Fruit fly (Drosophila melanogaster) whole organism, adult: ENCODE measurements around the gene Acp26Ab.
A peak's percentile ranks its signal among the peaks of the same experiment; 100 is the strongest.

ENCODE experiments used
- CG11617 ChIP-seq: fragments of 200-800 bp; sonication (Bioruptor generic); optimal IDR thresholded peaks from 2 replicates; lab custom pipeline; 2017; ENCODE audit warnings: mild to moderate bottlenecking, missing biosample characterization, missing genetic modification reagents, missing genetic modification characterization
- CG12768 ChIP-seq: fragments of 200-800 bp; sonication (Bioruptor generic); optimal IDR thresholded peaks from 2 replicates; lab custom pipeline; 2017; ENCODE audit warnings: missing biosample characterization, missing genetic modification characterization, mild to moderate bottlenecking, moderate library complexity, missing genetic modification reagents
- CG14711 ChIP-seq: fragments of 200-800 bp; sonication (Bioruptor generic); optimal IDR thresholded peaks from 2 replicates; lab custom pipeline; 2018; ENCODE audit warnings: missing biosample characterization, mild to moderate bottlenecking, missing genetic modification characterization, moderate library complexity
- CG1620 ChIP-seq: fragments of 200-800 bp; sonication (Bioruptor generic); optimal IDR thresholded peaks from 2 replicates; lab custom pipeline; 2016; ENCODE audit warnings: missing biosample characterization, missing genetic modification characterization
- CG33017 ChIP-seq: fragments of 200-800 bp; sonication (Bioruptor generic); optimal IDR thresholded peaks from 2 replicates; lab custom pipeline; 2018; ENCODE audit warnings: missing biosample characterization, mild to moderate bottlenecking, missing genetic modification characterization, moderate library complexity
- CG5204 ChIP-seq: fragments of 200-800 bp; sonication (Bioruptor generic); optimal IDR thresholded peaks from 2 replicates; lab custom pipeline; 2016; ENCODE audit warnings: missing biosample characterization, missing genetic modification characterization
- CG7045 ChIP-seq: fragments of 200-800 bp; sonication (Bioruptor generic); optimal IDR thresholded peaks from 2 replicates; lab custom pipeline; 2017; ENCODE audit warnings: missing biosample characterization, mild to moderate bottlenecking, missing genetic modification characterization
- CG7101 ChIP-seq: fragments of 200-800 bp; sonication (Bioruptor generic); optimal IDR thresholded peaks from 2 replicates; lab custom pipeline; 2018; ENCODE audit warnings: missing biosample characterization, mild to moderate bottlenecking, missing genetic modification characterization, moderate library complexity
- Clk ChIP-seq: fragments of 200-800 bp; sonication (Bioruptor generic); optimal IDR thresholded peaks from 2 replicates; lab custom pipeline; 2017; ENCODE audit warnings: missing biosample characterization, missing genetic modification characterization
- Crg-1 ChIP-seq: fragments of 200-800 bp; sonication (Bioruptor generic); optimal IDR thresholded peaks from 2 replicates; lab custom pipeline; 2016; ENCODE audit warnings: missing biosample characterization, missing genetic modification characterization
- Hr96 ChIP-seq: fragments of 200-800 bp; sonication (Bioruptor generic); optimal IDR thresholded peaks from 2 replicates; lab custom pipeline; 2016; ENCODE audit warnings: missing biosample characterization, missing genetic modification characterization
- Mnt ChIP-seq: fragments of 200-800 bp; sonication (Bioruptor generic); optimal IDR thresholded peaks from 2 replicates; lab custom pipeline; 2016; ENCODE audit warnings: missing biosample characterization, mild to moderate bottlenecking, missing genetic modification characterization
- bab1 ChIP-seq: fragments of 200-800 bp; sonication (Bioruptor generic); optimal IDR thresholded peaks from 3 replicates; lab custom pipeline; 2019; ENCODE audit warnings: missing biosample characterization, mild to moderate bottlenecking, missing genetic modification characterization, moderate library complexity
- cic ChIP-seq: fragments of 200-800 bp; sonication (Bioruptor generic); optimal IDR thresholded peaks from 2 replicates; lab custom pipeline; 2017; ENCODE audit warnings: missing biosample characterization, mild to moderate bottlenecking, missing genetic modification characterization, moderate library complexity
- kay ChIP-seq: fragments of 200-800 bp; sonication (Bioruptor generic); peaks from one replicate; lab custom pipeline; 2016; ENCODE audit warnings: missing biosample characterization, missing genetic modification characterization, borderline replicate concordance
- ovo ChIP-seq: fragments of 200-800 bp; sonication (Bioruptor generic); optimal IDR thresholded peaks from 2 replicates; lab custom pipeline; 2016; ENCODE audit warnings: missing biosample characterization, missing genetic modification characterization
- pad ChIP-seq: fragments of 200-800 bp; sonication (Bioruptor generic); optimal IDR thresholded peaks from 3 replicates; lab custom pipeline; 2017; ENCODE audit warnings: missing biosample characterization, missing genetic modification characterization, mild to moderate bottlenecking, moderate library complexity, missing genetic modification reagents
- tj ChIP-seq: fragments of 200-800 bp; sonication (Bioruptor generic); optimal IDR thresholded peaks from 3 replicates; lab custom pipeline; 2017; ENCODE audit warnings: missing biosample characterization, mild to moderate bottlenecking, missing genetic modification characterization, moderate library complexity
- toe ChIP-seq: fragments of 200-800 bp; sonication (Bioruptor generic); optimal IDR thresholded peaks from 2 replicates; lab custom pipeline; 2016; ENCODE audit warnings: missing biosample characterization, missing genetic modification characterization

Acp26Ab gene

DNA sequence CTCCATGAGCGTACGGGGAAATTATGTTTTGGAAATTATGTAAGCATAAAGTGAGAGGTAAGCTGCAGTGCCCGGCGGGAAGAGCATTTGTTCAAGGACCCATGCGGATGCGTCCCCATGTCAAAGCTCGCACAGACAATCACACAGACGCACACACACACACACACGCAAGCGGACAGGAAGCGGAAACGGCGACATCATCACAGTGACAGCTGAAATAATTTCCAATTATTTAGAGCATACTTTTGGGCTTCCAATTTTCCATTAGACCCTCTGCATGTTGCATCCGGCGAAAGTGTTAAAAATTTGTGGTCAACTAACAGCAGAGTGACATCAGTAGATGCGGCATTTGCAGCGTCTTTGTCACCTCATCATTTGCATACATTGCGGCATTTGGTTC, 25.9 kb downstream of the Acp26Ab start:
- TF ChIP-seq Hr96 (GFP tag; lab: Kevin White, UChicago) (no peak), CG1620 (GFP tag; lab: Kevin White, UChicago) (no peak), cic (no peak), pad (GFP tag; lab: Kevin White, UChicago) (no peak), bab1 (no peak), ovo (GFP tag; lab: Kevin White, UChicago) (no peak), CG33017 (tag; lab: Kevin White, UChicago) (no peak), CG5204 (GFP tag; lab: Kevin White, UChicago) (no peak), Clk (GFP tag; lab: Kevin White, UChicago) (no peak), kay (GFP tag; lab: Kevin White, UChicago) (no peak), CG7101 (tag; lab: Kevin White, UChicago) (no peak), CG14711 (tag; lab: Kevin White, UChicago) (no peak), tj (no peak), CG11617 (GFP tag; lab: Kevin White, UChicago) (no peak), CG12768 (GFP tag; lab: Kevin White, UChicago) (no peak), Crg-1 (GFP tag; lab: Kevin White, UChicago) (no peak), toe (no peak), CG7045 (GFP tag; lab: Kevin White, UChicago) (no peak)

DNA sequence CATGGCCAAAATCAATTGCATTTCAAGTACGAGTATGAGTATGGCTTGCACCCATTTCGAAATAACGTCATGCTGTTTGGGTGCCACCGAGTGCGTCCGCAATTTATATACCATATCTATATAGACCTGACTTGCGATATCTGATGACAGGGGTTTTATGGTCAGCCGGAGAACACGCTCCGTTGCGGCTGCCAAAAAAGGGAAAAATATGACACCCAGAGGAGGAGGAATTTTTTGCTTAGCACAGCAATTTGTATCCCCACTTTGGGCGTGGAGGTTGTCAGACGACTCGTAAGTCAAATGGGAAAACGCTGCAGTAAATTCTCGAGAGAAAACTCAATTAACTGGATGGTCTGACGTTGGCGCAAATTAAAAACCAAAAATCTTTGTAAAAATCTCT, 35.9 kb downstream of the Acp26Ab start:
- TF ChIP-seq tj (peak; percentile 92), ovo (GFP tag; lab: Kevin White, UChicago) (no peak), Mnt (GFP tag; lab: Kevin White, UChicago) (no peak), Crg-1 (GFP tag; lab: Kevin White, UChicago) (no peak), cic (no peak), kay (GFP tag; lab: Kevin White, UChicago) (no peak)
